Fruit fly (Drosophila melanogaster): ENCODE results near the gene CG17375.

Gene CG17375

dm6 chr2L:6833661-6834073 is 28.1 kb upstream of the CG17375 start (continued):
- peak; percentile 34 for TF ChIP-seq ttk (GFP tag; IDR thresholded peaks at IDR 0.05)
- no peak for TF ChIP-seq Rx (GFP tag; IDR thresholded peaks at IDR 0.05)
- 0 out of 2 replicates have a peak, but pooled peaks have one; percentile 24 for TF ChIP-seq CG11696 (GFP tag; IDR thresholded peaks at IDR 0.05)
- no peak for TF ChIP-seq slp2 (GFP tag; optimal IDR thresholded peaks at IDR 0.05)
- no peak for TF ChIP-seq Ptx1 (GFP tag; IDR thresholded peaks at IDR 0.05)
- TF ChIP-seq eyg (GFP tag; optimal IDR thresholded peaks at IDR 0.05), result no peak
- no peak for TF ChIP-seq dati (GFP tag; IDR thresholded peaks at IDR 0.05)
- no peak for TF ChIP-seq row (GFP tag; IDR thresholded peaks at IDR 0.05)
- no peak for TF ChIP-seq dmrt11E (tag; optimal IDR thresholded peaks at IDR 0.05)
- TF ChIP-seq Jarid2 (GFP tag; optimal IDR thresholded peaks at IDR 0.05), result peak; percentile 63
- peak; percentile 6 for TF ChIP-seq ash1 (GFP tag; optimal IDR thresholded peaks at IDR 0.05)
- no peak for TF ChIP-seq Sry-β (GFP tag; optimal IDR thresholded peaks at IDR 0.05)
- TF ChIP-seq nerfin-1 (tag; optimal IDR thresholded peaks at IDR 0.05), result no peak
- no peak for TF ChIP-seq Dfd (GFP tag; optimal IDR thresholded peaks at IDR 0.05)
- TF ChIP-seq CG13624 (GFP tag; optimal IDR thresholded peaks at IDR 0.05), result no peak
- TF ChIP-seq CG18262 (tag; optimal IDR thresholded peaks at IDR 0.05), result no peak
- TF ChIP-seq CTCF (GFP tag; optimal IDR thresholded peaks at IDR 0.05), result no peak
- no peak for TF ChIP-seq unc-4 (GFP tag; IDR thresholded peaks at IDR 0.05; ENCODE audit: partially characterized antibody)
- no peak for TF ChIP-seq Myb (GFP tag; optimal IDR thresholded peaks at IDR 0.05)
- no peak for TF ChIP-seq CG6765 (GFP tag; optimal IDR thresholded peaks at IDR 0.05)

- TF ChIP-seq CG18262 (tag; optimal IDR thresholded peaks at IDR 0.05) (peak; percentile 88), Aef1 (GFP tag; IDR thresholded peaks at IDR 0.05) (no peak), da (GFP tag; optimal IDR thresholded peaks at IDR 0.05) (no peak), zfh1 (GFP tag; IDR thresholded peaks at IDR 0.05) (peak; percentile 77), z (GFP tag; IDR thresholded peaks at IDR 0.05) (no peak), cwo (GFP tag; optimal IDR thresholded peaks at IDR 0.05) (peak; percentile 35), CG8944 (GFP tag; optimal IDR thresholded peaks at IDR 0.05) (no peak), inv (GFP tag; IDR thresholded peaks at IDR 0.05; ENCODE audit: partially characterized antibody) (no peak), CG30403 (GFP tag; optimal IDR thresholded peaks at IDR 0.05) (peak; percentile 58), CG15601 (tag; optimal IDR thresholded peaks at IDR 0.05) (peak; percentile 49), tio (GFP tag; optimal IDR thresholded peaks at IDR 0.05) (peak; percentile 49), BEAF-32 (GFP tag; optimal IDR thresholded peaks at IDR 0.05) (no peak), CG10267 (tag; optimal IDR thresholded peaks at IDR 0.05) (peak; percentile 79), CkIIα-i1 (GFP tag; IDR thresholded peaks at IDR 0.05) (no peak), Dref (GFP tag; IDR thresholded peaks at IDR 0.05) (no peak), phol (tag; optimal IDR thresholded peaks at IDR 0.05) (peak; percentile 66), chif (GFP tag; optimal IDR thresholded peaks at IDR 0.05) (peak in 1 of 2 experiments; percentile 9), ase (GFP tag; IDR thresholded peaks at IDR 0.05) (no peak), sisA (GFP tag; IDR thresholded peaks at IDR 0.05) (no peak), Usf (GFP tag; optimal IDR thresholded peaks at IDR 0.05) (peak; percentile 16), CG2202 (tag; optimal IDR thresholded peaks at IDR 0.05) (peak; percentile 27), HHEX (GFP tag; optimal IDR thresholded peaks at IDR 0.05) (peak; percentile 47), Mrtf (GFP tag; IDR thresholded peaks at IDR 0.05) (no peak), Ets65A (GFP tag) (peak; percentile 54), CG15696 (tag; optimal IDR thresholded peaks at IDR 0.05) (peak; percentile 87), CG18599 (GFP tag; optimal IDR thresholded peaks at IDR 0.05) (peak; percentile 64), bab2 (GFP tag; optimal IDR thresholded peaks at IDR 0.05) (no peak), en (GFP tag; optimal IDR thresholded peaks at IDR 0.05) (peak; percentile 17), gro (GFP tag; optimal IDR thresholded peaks at IDR 0.05) (no peak), tap (tag; optimal IDR thresholded peaks at IDR 0.05) (peak; percentile 42), gcm (GFP tag; optimal IDR thresholded peaks at IDR 0.05) (peak; percentile 60), dysf (GFP tag; IDR thresholded peaks at IDR 0.05) (0 out of 3 replicates have a peak, but pooled peaks have one; percentile 26), CG10565 (GFP tag; optimal IDR thresholded peaks at IDR 0.05) (no peak)
Measured at dm6 chr2L:6830264-6830729, 24.7 kb upstream of the CG17375 start.
